Worm (Caenorhabditis elegans) whole organism, L3 larva: ENCODE data around the gene col-175.

Experiments used
- ama-1 ChIP-seq: fragments of 150-350 bp; optimal IDR thresholded peaks from 2 replicates; lab custom pipeline; 2018
- fos-1 ChIP-seq: fragments of 150-350 bp; optimal IDR thresholded peaks from 2 replicates; lab custom pipeline; 2014; ENCODE audit warnings: missing biosample characterization, missing genetic modification characterization

ce11 chrX:9274574-9274973, 40.2 kb upstream of the col-175 start, which contains the start of gene B0416.10:
- TF ChIP-seq fos-1 (tag; lab: Kevin White, UChicago) (no peak), ama-1 (lab: Kevin White, UChicago) (no peak)
